Fruit fly (Drosophila melanogaster): ENCODE data around the gene Cpr78Ca.

The Cpr78Ca gene

dm6 chr3L:21280996-21281691 lies 11.5 kb downstream of the Cpr78Ca start, which contains the start of gene ppl:
Gene ppl (minus strand): TSS chr3L:21281506.
- TF ChIP-seq Mnt (GFP tag; optimal IDR thresholded peaks at IDR 0.05) (peak; percentile 37), CG7101 (tag; optimal IDR thresholded peaks at IDR 0.05) (peak; percentile 29), Clk (GFP tag; optimal IDR thresholded peaks at IDR 0.05) (no peak), cic (GFP tag; optimal IDR thresholded peaks at IDR 0.05) (peak; percentile 53)

dm6 chr3L:21279876-21280566 lies 12.6 kb downstream of the Cpr78Ca start, which contains the start of gene AcCoAS:
Gene AcCoAS (minus strand): TSS chr3L:21280243.
- TF ChIP-seq CG7045 (GFP tag; optimal IDR thresholded peaks at IDR 0.05) (peak; percentile 64), CG12768 (GFP tag; optimal IDR thresholded peaks at IDR 0.05) (peak; percentile 81), CG11617 (GFP tag; optimal IDR thresholded peaks at IDR 0.05) (peak; percentile 58), tj (GFP tag; optimal IDR thresholded peaks at IDR 0.05) (peak; percentile 8), bab1 (GFP tag; optimal IDR thresholded peaks at IDR 0.05) (peak; percentile 66), CG7101 (tag; optimal IDR thresholded peaks at IDR 0.05) (peak; percentile 72), Clk (GFP tag; optimal IDR thresholded peaks at IDR 0.05) (no peak), CG1620 (GFP tag; optimal IDR thresholded peaks at IDR 0.05) (peak; percentile 18), CG14711 (tag; optimal IDR thresholded peaks at IDR 0.05) (peak; percentile 51), toe (GFP tag; optimal IDR thresholded peaks at IDR 0.05) (no peak), Crg-1 (GFP tag; optimal IDR thresholded peaks at IDR 0.05) (peak; percentile 74), cic (GFP tag; optimal IDR thresholded peaks at IDR 0.05) (peak; percentile 87), pad (GFP tag; optimal IDR thresholded peaks at IDR 0.05) (peak; percentile 51), Hr96 (GFP tag; optimal IDR thresholded peaks at IDR 0.05) (peak; percentile 45), cnc (optimal IDR thresholded peaks at IDR 0.05) (no peak), ovo (GFP tag; optimal IDR thresholded peaks at IDR 0.05) (no peak), Mnt (GFP tag; optimal IDR thresholded peaks at IDR 0.05) (peak; percentile 66), kay (GFP tag; ENCODE audit: borderline replicate concordance) (peak; percentile 96), CG33017 (tag; optimal IDR thresholded peaks at IDR 0.05) (peak; percentile 84)

- TF ChIP-seq bab1 (GFP tag; optimal IDR thresholded peaks at IDR 0.05) (no peak), pad (GFP tag; optimal IDR thresholded peaks at IDR 0.05) (no peak), CG7101 (tag; optimal IDR thresholded peaks at IDR 0.05) (no peak)
Observed at dm6 chr3L:21279168-21279567, 13.4 kb downstream of the Cpr78Ca start.

dm6 chr3L:21277897-21278530 lies 14.6 kb downstream of the Cpr78Ca start:
- TF ChIP-seq kay (GFP tag; ENCODE audit: borderline replicate concordance) (no peak), Mnt (GFP tag; optimal IDR thresholded peaks at IDR 0.05) (peak; percentile 24), pad (GFP tag; optimal IDR thresholded peaks at IDR 0.05) (no peak), tj (GFP tag; optimal IDR thresholded peaks at IDR 0.05) (no peak), CG12768 (GFP tag; optimal IDR thresholded peaks at IDR 0.05) (peak; percentile 56), toe (GFP tag; optimal IDR thresholded peaks at IDR 0.05) (no peak), cic (GFP tag; optimal IDR thresholded peaks at IDR 0.05) (peak; percentile 66)

dm6 chr3L:21276296-21277257 lies 16.0 kb downstream of the Cpr78Ca start:
- TF ChIP-seq pad (GFP tag; optimal IDR thresholded peaks at IDR 0.05) (peak; percentile 46), Mnt (GFP tag; optimal IDR thresholded peaks at IDR 0.05) (no peak), cnc (optimal IDR thresholded peaks at IDR 0.05) (no peak), cic (GFP tag; optimal IDR thresholded peaks at IDR 0.05) (no peak), bab1 (GFP tag; optimal IDR thresholded peaks at IDR 0.05) (peak; percentile 78), CG1620 (GFP tag; optimal IDR thresholded peaks at IDR 0.05) (peak; percentile 9), Clk (GFP tag; optimal IDR thresholded peaks at IDR 0.05) (no peak), ovo (GFP tag; optimal IDR thresholded peaks at IDR 0.05) (peak; percentile 46), CG7101 (tag; optimal IDR thresholded peaks at IDR 0.05) (peak; percentile 52), CG5204 (GFP tag; optimal IDR thresholded peaks at IDR 0.05) (no peak), tj (GFP tag; optimal IDR thresholded peaks at IDR 0.05) (peak; percentile 23), CG14711 (tag; optimal IDR thresholded peaks at IDR 0.05) (peak; percentile 55), CG7045 (GFP tag; optimal IDR thresholded peaks at IDR 0.05) (peak; percentile 56), toe (GFP tag; optimal IDR thresholded peaks at IDR 0.05) (peak; percentile 28), CG12768 (GFP tag; optimal IDR thresholded peaks at IDR 0.05) (peak; percentile 62)

dm6 chr3L:21275921-21276295 lies 16.7 kb downstream of the Cpr78Ca start:
- TF ChIP-seq cnc (optimal IDR thresholded peaks at IDR 0.05): no peak
- TF ChIP-seq tj (GFP tag; optimal IDR thresholded peaks at IDR 0.05): no peak
- no peak for TF ChIP-seq kay (GFP tag; ENCODE audit: borderline replicate concordance)
- no peak for TF ChIP-seq CG14711 (tag; optimal IDR thresholded peaks at IDR 0.05)
- no peak for TF ChIP-seq CG7101 (tag; optimal IDR thresholded peaks at IDR 0.05)
- TF ChIP-seq CG12768 (GFP tag; optimal IDR thresholded peaks at IDR 0.05): no peak
- no peak for TF ChIP-seq Hr96 (GFP tag; optimal IDR thresholded peaks at IDR 0.05)
- TF ChIP-seq CG5204 (GFP tag; optimal IDR thresholded peaks at IDR 0.05): no peak
- TF ChIP-seq toe (GFP tag; optimal IDR thresholded peaks at IDR 0.05): no peak
- TF ChIP-seq CG7045 (GFP tag; optimal IDR thresholded peaks at IDR 0.05): no peak
- TF ChIP-seq CG33017 (tag; optimal IDR thresholded peaks at IDR 0.05): no peak
- no peak for TF ChIP-seq Crg-1 (GFP tag; optimal IDR thresholded peaks at IDR 0.05)
- no peak for TF ChIP-seq pad (GFP tag; optimal IDR thresholded peaks at IDR 0.05)
- no peak for TF ChIP-seq ovo (GFP tag; optimal IDR thresholded peaks at IDR 0.05)
- no peak for TF ChIP-seq Mnt (GFP tag; optimal IDR thresholded peaks at IDR 0.05)
- no peak for TF ChIP-seq Clk (GFP tag; optimal IDR thresholded peaks at IDR 0.05)
- TF ChIP-seq CG11617 (GFP tag; optimal IDR thresholded peaks at IDR 0.05): no peak
